Fruit fly (Drosophila melanogaster): ENCODE data around the gene Rsph9.

The Rsph9 gene

dm6 chr2L:17431359-17431675, 18.9 kb upstream of the Rsph9 start (continued):
- peak; percentile 14; the same call in 1 of the 2 replicates for TF ChIP-seq CG14441 (GFP tag; IDR thresholded peaks at IDR 0.05)
- peak in 1 of 2 experiments; percentile 68 for TF ChIP-seq Hr51 (GFP tag; optimal IDR thresholded peaks at IDR 0.05)
- TF ChIP-seq mirr (GFP tag; optimal IDR thresholded peaks at IDR 0.05) = no peak
- no peak for TF ChIP-seq CG6683 (GFP tag; optimal IDR thresholded peaks at IDR 0.05)

DNA sequence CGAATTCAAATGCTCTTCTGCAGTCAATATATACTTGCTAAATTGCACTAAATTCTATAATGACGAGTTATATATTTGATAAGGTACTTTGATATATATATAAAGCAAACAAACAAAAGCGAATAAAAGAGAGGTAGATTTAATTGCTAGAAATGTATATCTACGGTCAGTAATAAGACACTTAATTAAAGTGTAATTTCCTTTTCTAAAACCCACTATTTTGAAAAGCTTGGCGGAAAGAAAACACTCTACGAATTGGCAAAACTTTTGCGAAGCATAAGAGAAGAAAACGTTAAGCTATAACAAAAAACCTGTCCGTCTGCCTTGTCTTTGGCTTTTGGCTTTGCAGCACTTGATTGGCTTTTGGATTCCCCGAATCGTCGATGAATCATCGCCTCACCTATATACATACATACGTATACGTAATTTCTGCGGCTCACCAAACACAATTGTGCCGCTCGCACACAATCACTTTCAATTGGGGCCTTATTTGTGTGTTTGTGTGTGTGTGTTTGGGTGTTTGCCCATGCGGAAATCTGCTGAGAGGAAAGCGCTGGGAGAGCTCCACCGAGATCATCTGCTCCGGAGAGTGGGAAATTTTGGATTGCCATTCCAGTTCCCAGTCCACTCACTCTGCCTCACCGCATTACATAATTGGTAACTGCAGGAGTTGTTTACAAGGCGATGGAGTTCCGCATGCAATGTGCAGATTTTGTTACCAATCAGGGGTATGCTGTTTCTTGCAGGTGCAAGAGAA, 18.3 kb upstream of the Rsph9 start:
- TF ChIP-seq Stat92E (GFP tag; optimal IDR thresholded peaks at IDR 0.05) (peak in 1 of 3 experiments; percentile 1), Med (GFP tag) (peak; percentile 50), ci (GFP tag; IDR thresholded peaks at IDR 0.05) (0 out of 3 replicates have a peak, but pooled peaks have one; percentile 16), stc (GFP tag; IDR thresholded peaks at IDR 0.05) (0 out of 2 replicates have a peak, but pooled peaks have one; percentile 7), CG12769 (tag; optimal IDR thresholded peaks at IDR 0.05) (peak; percentile 83), Ptx1 (GFP tag; IDR thresholded peaks at IDR 0.05) (peak; percentile 39), Trl (optimal IDR thresholded peaks at IDR 0.05) (peak; percentile 46 to 48), Trl (GFP tag; optimal IDR thresholded peaks at IDR 0.05) (no peak), sima (GFP tag; optimal IDR thresholded peaks at IDR 0.05) (no peak), CkIIα-i1 (GFP tag; IDR thresholded peaks at IDR 0.05) (no peak), unpg (GFP tag; optimal IDR thresholded peaks at IDR 0.05) (peak; percentile 49), HLHmδ (GFP tag; optimal IDR thresholded peaks at IDR 0.05) (no peak), CG15601 (tag; optimal IDR thresholded peaks at IDR 0.05) (no peak), sd (tag; optimal IDR thresholded peaks at IDR 0.05) (peak; percentile 15), CG4282 (GFP tag; optimal IDR thresholded peaks at IDR 0.05) (no peak), PHDP (tag; optimal IDR thresholded peaks at IDR 0.05) (peak; percentile 23), D19A (tag; optimal IDR thresholded peaks at IDR 0.05) (peak; percentile 12), eve (GFP tag; optimal IDR thresholded peaks at IDR 0.05) (no peak), gem (tag; optimal IDR thresholded peaks at IDR 0.05) (peak; percentile 36), Pdp1 (GFP tag; optimal IDR thresholded peaks at IDR 0.05) (peak in 1 of 2 experiments; percentile 84), cg (GFP tag; optimal IDR thresholded peaks at IDR 0.05) (peak; percentile 72), chinmo (GFP tag; IDR thresholded peaks at IDR 0.05; ENCODE audit: partially characterized antibody) (peak; percentile 76; the same call in 3 of the 4 replicates), CG8290 (GFP tag; optimal IDR thresholded peaks at IDR 0.05) (no peak), CG8290 (tag; optimal IDR thresholded peaks at IDR 0.05) (peak in 1 of 2 experiments; percentile 11), CG3726 (GFP tag; IDR thresholded peaks at IDR 0.05) (no peak), Eip74EF (GFP tag; optimal IDR thresholded peaks at IDR 0.05) (peak in 1 of 2 experiments; percentile 20), so (GFP tag; IDR thresholded peaks at IDR 0.05) (0 out of 3 replicates have a peak, but pooled peaks have one; percentile 7), Myb (GFP tag; optimal IDR thresholded peaks at IDR 0.05) (no peak), Hr51 (GFP tag; optimal IDR thresholded peaks at IDR 0.05) (peak in 1 of 2 experiments; percentile 35), Fer2 (tag; optimal IDR thresholded peaks at IDR 0.05) (no peak), zfh2 (GFP tag; optimal IDR thresholded peaks at IDR 0.05) (peak; percentile 1)

DNA sequence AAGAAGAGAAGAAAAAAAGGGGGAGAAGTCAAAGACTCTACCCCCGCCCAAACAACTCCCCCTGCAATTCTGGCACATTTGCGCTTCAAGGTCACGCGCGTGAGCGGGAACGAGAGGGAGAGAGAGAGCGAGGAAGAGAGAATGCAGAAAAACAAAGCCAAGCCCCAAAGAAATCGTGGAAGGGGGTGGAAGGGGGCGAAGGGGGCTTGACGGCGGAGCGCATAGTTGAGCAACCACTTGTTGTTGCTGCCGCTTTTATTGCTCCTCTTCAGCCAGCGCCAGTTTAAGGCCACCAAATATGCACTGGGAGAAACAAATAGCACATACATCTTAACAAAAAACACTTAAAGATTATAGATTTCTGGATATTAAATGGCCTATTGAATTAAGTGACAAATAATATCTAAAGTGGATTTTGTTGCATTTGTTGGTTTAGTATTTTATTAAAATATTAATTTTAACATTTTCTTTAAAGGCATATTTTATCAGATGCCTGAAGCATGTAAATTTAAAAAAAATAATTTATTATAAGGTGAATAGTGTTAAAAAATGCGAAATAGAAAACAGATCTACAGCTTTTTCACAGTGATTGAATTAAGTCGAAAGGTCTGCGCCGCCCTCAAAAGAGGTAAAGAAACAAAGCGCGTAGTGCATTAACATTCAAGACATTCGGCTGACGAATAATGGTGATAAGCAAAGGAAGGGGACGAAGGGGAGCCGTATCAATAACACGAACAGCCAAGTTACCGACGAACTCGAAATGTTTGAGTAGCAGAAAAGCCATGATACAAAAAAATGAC, 17.6 kb upstream of the Rsph9 start:
- TF ChIP-seq Max (GFP tag; optimal IDR thresholded peaks at IDR 0.05) = peak; percentile 9
- TF ChIP-seq disco-r (GFP tag; optimal IDR thresholded peaks at IDR 0.05) = peak; percentile 26
- no peak for TF ChIP-seq zen2 (GFP tag; IDR thresholded peaks at IDR 0.05; ENCODE audit: partially characterized antibody)
- no peak for TF ChIP-seq unc-4 (GFP tag; IDR thresholded peaks at IDR 0.05; ENCODE audit: partially characterized antibody)
- TF ChIP-seq nerfin-2 (GFP tag; IDR thresholded peaks at IDR 0.05; ENCODE audit: partially characterized antibody) = no peak
- no peak; the same call in 1 of the 2 replicates for TF ChIP-seq ham (GFP tag; IDR thresholded peaks at IDR 0.05)
- TF ChIP-seq TFAM (GFP tag; optimal IDR thresholded peaks at IDR 0.05) = peak; percentile 78
- TF ChIP-seq fd102C (GFP tag; optimal IDR thresholded peaks at IDR 0.05) = no peak
- no peak for TF ChIP-seq wek (GFP tag; optimal IDR thresholded peaks at IDR 0.05)
- TF ChIP-seq pfk (GFP tag; optimal IDR thresholded peaks at IDR 0.05) = no peak
- TF ChIP-seq H2.0 (GFP tag; IDR thresholded peaks at IDR 0.05) = peak; percentile 77
- peak; percentile 92 for TF ChIP-seq CG11093 (GFP tag; IDR thresholded peaks at IDR 0.05)
